Worm (Caenorhabditis elegans) whole organism, late embryonic: Measurements from ENCODE around the gene Y69E1A.5.

Source experiments
- F13H6.1 ChIP-seq: sonication (generic microtip); optimal IDR thresholded peaks from 2 replicates; lab custom pipeline; 2016; ENCODE audit warnings: missing genetic modification characterization, missing compliant biosample characterization
- T23F11.4 ChIP-seq: fragments of 200-800 bp; sonication (Bioruptor generic); optimal IDR thresholded peaks from 2 replicates; lab custom pipeline; 2018; ENCODE audit warnings: mild to moderate bottlenecking, missing genetic modification characterization, missing compliant biosample characterization
- Y22D7AL.16 ChIP-seq: sonication (generic microtip); optimal IDR thresholded peaks from 2 replicates; lab custom pipeline; 2016; ENCODE audit warnings: missing genetic modification characterization, missing compliant biosample characterization
- ahr-1 ChIP-seq: sonication (generic microtip); optimal IDR thresholded peaks from 2 replicates; lab custom pipeline; 2016; ENCODE audit warnings: missing genetic modification characterization, missing compliant biosample characterization
- ceh-18 ChIP-seq: sonication (generic microtip); optimal IDR thresholded peaks from 2 replicates; lab custom pipeline; 2016; ENCODE audit warnings: missing genetic modification characterization, missing compliant biosample characterization
- ceh-19 ChIP-seq: fragments of 200-800 bp; sonication (Bioruptor generic); optimal IDR thresholded peaks from 2 replicates; lab custom pipeline; 2018; ENCODE audit warnings: mild to moderate bottlenecking, missing genetic modification characterization, missing compliant biosample characterization
- ceh-2 ChIP-seq: sonication (generic microtip); optimal IDR thresholded peaks from 2 replicates; lab custom pipeline; 2016; ENCODE audit warnings: missing genotype, missing genetic modification characterization, missing compliant biosample characterization
- ceh-22 ChIP-seq: sonication (generic microtip); optimal IDR thresholded peaks from 2 replicates; lab custom pipeline; 2017; ENCODE audit warnings: missing biosample characterization, missing genetic modification characterization
- ceh-30 ChIP-seq: fragments of 150-350 bp; optimal IDR thresholded peaks from 2 replicates; lab custom pipeline; 2014; ENCODE audit warnings: missing biosample characterization, missing genetic modification characterization
- ceh-31 ChIP-seq: sonication (generic microtip); optimal IDR thresholded peaks from 2 replicates; lab custom pipeline; 2016; ENCODE audit warnings: missing genetic modification characterization, missing compliant biosample characterization
- ceh-34 ChIP-seq: sonication (generic microtip); optimal IDR thresholded peaks from 2 replicates; lab custom pipeline; 2016; ENCODE audit warnings: mild to moderate bottlenecking, missing genetic modification characterization, missing compliant biosample characterization
- ceh-45 ChIP-seq: fragments of 200-800 bp; sonication (Bioruptor generic); IDR thresholded peaks from 2 replicates; pipeline ENCODE4 v1.3.6; 2022; ENCODE audit warnings: missing genetic modification reagents, missing genetic modification characterization, missing compliant biosample characterization
- ceh-6 ChIP-seq: fragments of 200-800 bp; sonication (Bioruptor generic); optimal IDR thresholded peaks from 2 replicates; lab custom pipeline; 2018; ENCODE audit warnings: mild to moderate bottlenecking, missing genetic modification characterization, missing compliant biosample characterization
- ceh-9 ChIP-seq: sonication (generic microtip); optimal IDR thresholded peaks from 2 replicates; lab custom pipeline; 2016; ENCODE audit warnings: mild to moderate bottlenecking, missing genetic modification characterization, inconsistent platforms, missing compliant biosample characterization
- dmd-4 ChIP-seq: sonication (generic microtip); optimal IDR thresholded peaks from 2 replicates; lab custom pipeline; 2016; ENCODE audit warnings: borderline replicate concordance, missing genetic modification characterization, missing compliant biosample characterization
- elt-4 ChIP-seq: sonication (generic microtip); optimal IDR thresholded peaks from 2 replicates; lab custom pipeline; 2016; ENCODE audit warnings: missing genetic modification characterization, missing compliant biosample characterization
- fkh-10 ChIP-seq: fragments of 150-350 bp; optimal IDR thresholded peaks from 2 replicates; lab custom pipeline; 2014; ENCODE audit warnings: missing biosample characterization, missing genetic modification reagents, missing genetic modification characterization
- fkh-6 ChIP-seq: sonication (generic microtip); optimal IDR thresholded peaks from 2 replicates; lab custom pipeline; 2016; ENCODE audit warnings: missing genetic modification characterization, missing compliant biosample characterization
- gmeb-2 ChIP-seq: sonication (generic microtip); optimal IDR thresholded peaks from 2 replicates; lab custom pipeline; 2016; ENCODE audit warnings: missing genetic modification characterization, inconsistent platforms, missing compliant biosample characterization
- hlh-13 ChIP-seq: fragments of 200-800 bp; sonication (Bioruptor generic); optimal IDR thresholded peaks from 2 replicates; lab custom pipeline; 2018; ENCODE audit warnings: mild to moderate bottlenecking, missing genetic modification characterization, missing compliant biosample characterization
- hlh-30 ChIP-seq: sonication (generic microtip); optimal IDR thresholded peaks from 2 replicates; lab custom pipeline; 2017; ENCODE audit warnings: antibody characterized with exemption, missing genetic modification characterization, missing compliant biosample characterization; ENCODE audit not compliant: insufficient read depth
- hlh-6 ChIP-seq: sonication (generic microtip); optimal IDR thresholded peaks from 2 replicates; lab custom pipeline; 2016; ENCODE audit warnings: missing genotype, missing genetic modification characterization, missing compliant biosample characterization
- hlh-8 ChIP-seq: sonication (generic microtip); optimal IDR thresholded peaks from 2 replicates; lab custom pipeline; 2016; ENCODE audit warnings: missing genotype, missing genetic modification characterization, missing compliant biosample characterization
- lim-6 ChIP-seq: sonication (generic microtip); optimal IDR thresholded peaks from 2 replicates; lab custom pipeline; 2016; ENCODE audit warnings: missing genetic modification characterization, missing compliant biosample characterization
- mec-3 ChIP-seq: sonication (generic microtip); optimal IDR thresholded peaks from 2 replicates; lab custom pipeline; 2016; ENCODE audit warnings: borderline replicate concordance, missing genetic modification characterization, missing compliant biosample characterization
- nfya-1 ChIP-seq: sonication (generic microtip); optimal IDR thresholded peaks from 2 replicates; lab custom pipeline; 2017; ENCODE audit warnings: missing genetic modification characterization, mild to moderate bottlenecking, missing compliant biosample characterization, antibody characterized with exemption, moderate library complexity
- nhr-11 ChIP-seq: fragments of 150-350 bp; optimal IDR thresholded peaks from 2 replicates; lab custom pipeline; 2014; ENCODE audit warnings: missing biosample characterization, missing genetic modification characterization
- odd-2 ChIP-seq: sonication (generic microtip); optimal IDR thresholded peaks from 2 replicates; lab custom pipeline; 2017; ENCODE audit warnings: antibody characterized with exemption, mild to moderate bottlenecking, missing genetic modification characterization, missing compliant biosample characterization
- pax-1 ChIP-seq: fragments of 150-350 bp; optimal IDR thresholded peaks from 2 replicates; lab custom pipeline; 2014; ENCODE audit warnings: missing biosample characterization, missing genetic modification characterization
- pha-2 ChIP-seq: sonication (generic microtip); optimal IDR thresholded peaks from 2 replicates; lab custom pipeline; 2017; ENCODE audit warnings: mild to moderate bottlenecking, missing genetic modification characterization, missing compliant biosample characterization
- pqm-1 ChIP-seq: sonication (generic microtip); optimal IDR thresholded peaks from 2 replicates; lab custom pipeline; 2016; ENCODE audit warnings: missing genetic modification characterization, missing compliant biosample characterization
- pros-1 ChIP-seq: fragments of 150-350 bp; optimal IDR thresholded peaks from 2 replicates; lab custom pipeline; 2014; ENCODE audit warnings: missing biosample characterization, missing genetic modification reagents, missing genetic modification characterization
- ref-2 ChIP-seq: sonication (generic microtip); optimal IDR thresholded peaks from 2 replicates; lab custom pipeline; 2016; ENCODE audit warnings: missing genetic modification characterization, missing compliant biosample characterization
- rnt-1 ChIP-seq: sonication (generic microtip); optimal IDR thresholded peaks from 2 replicates; lab custom pipeline; 2016; ENCODE audit warnings: missing genetic modification characterization, missing compliant biosample characterization
- sdc-2 ChIP-seq: sonication (generic microtip); optimal IDR thresholded peaks from 2 replicates; lab custom pipeline; 2016; ENCODE audit warnings: missing genotype, missing genetic modification characterization, missing compliant biosample characterization
- sox-2 ChIP-seq: fragments of 200-800 bp; sonication (Bioruptor generic); IDR thresholded peaks from 2 replicates; pipeline ENCODE4 v1.3.6; 2022; ENCODE audit warnings: missing genetic modification reagents, missing genetic modification characterization, missing compliant biosample characterization
- sox-4 ChIP-seq: sonication (generic microtip); optimal IDR thresholded peaks from 2 replicates; lab custom pipeline; 2017; ENCODE audit warnings: mild to moderate bottlenecking, missing genetic modification characterization, inconsistent platforms, missing compliant biosample characterization
- tbx-2 ChIP-seq: sonication (generic microtip); optimal IDR thresholded peaks from 2 replicates; lab custom pipeline; 2016; ENCODE audit warnings: missing genetic modification characterization, missing compliant biosample characterization
- tbx-7 ChIP-seq: sonication (generic microtip); optimal IDR thresholded peaks from 2 replicates; lab custom pipeline; 2016; ENCODE audit warnings: missing genotype, missing genetic modification characterization, missing compliant biosample characterization
- unc-3 ChIP-seq, 2 experiments: fragments of 200-800 bp in 1 of 2; sonication (Bioruptor generic) in 1 of 2; sonication (generic microtip) in 1 of 2; conservative IDR thresholded peaks in 1 of 2; optimal IDR thresholded peaks in 1 of 2; 2 replicates each; pipeline versions ENCODE4 v1.3.6 to Lab custom; 2016 to 2022; ENCODE audit warnings: missing compliant biosample characterization in 2 of 2, missing genetic modification characterization in 2 of 2, missing genetic modification reagents in 1 of 2
- unc-42 ChIP-seq: sonication (generic microtip); optimal IDR thresholded peaks from 2 replicates; lab custom pipeline; 2016; ENCODE audit warnings: missing genotype, missing genetic modification characterization, missing compliant biosample characterization
- unc-55 ChIP-seq: sonication (generic microtip); optimal IDR thresholded peaks from 2 replicates; lab custom pipeline; 2017; ENCODE audit warnings: missing biosample characterization, missing genetic modification reagents, missing genetic modification characterization
- unc-86 ChIP-seq: sonication (generic microtip); optimal IDR thresholded peaks from 2 replicates; lab custom pipeline; 2016; ENCODE audit warnings: missing genetic modification characterization, missing compliant biosample characterization

The Y69E1A.5 gene

DNA sequence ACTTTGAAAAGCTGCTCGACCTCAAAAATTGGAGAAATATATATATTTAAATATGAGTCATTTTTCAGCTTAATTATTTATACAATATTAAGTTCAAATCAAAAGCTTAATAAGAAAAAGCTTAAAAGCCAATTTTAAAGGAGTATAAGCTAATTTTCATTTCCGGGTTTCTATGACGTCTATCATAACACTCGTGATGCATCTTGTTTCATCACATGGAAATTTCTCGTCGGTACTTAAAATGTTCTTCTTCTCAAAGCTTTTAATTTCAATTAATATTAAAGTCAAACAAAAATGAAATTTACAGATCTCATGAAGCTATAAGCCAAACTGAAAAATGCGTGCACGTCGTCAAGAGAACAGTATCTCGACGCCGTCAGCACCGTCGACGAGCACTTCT is 37.7 kb downstream of the Y69E1A.5 start, which contains the start of gene rbr-2:
rbr-2 (plus strand) TSS at position 301 of the 400 bp plus-strand sequence.
- TF ChIP-seq hlh-6 (tag; lab: Kevin White, UChicago) = no peak
- no peak for TF ChIP-seq ceh-9 (tag; lab: Kevin White, UChicago)
- TF ChIP-seq ceh-31 (tag; lab: Kevin White, UChicago) = no peak
- no peak for TF ChIP-seq mec-3
- no peak for TF ChIP-seq sox-4 (tag; lab: Kevin White, UChicago)
- no peak for TF ChIP-seq dmd-4 (tag; lab: Kevin White, UChicago)
- TF ChIP-seq pqm-1 (tag; lab: Kevin White, UChicago) = no peak
- no peak for TF ChIP-seq lim-6 (tag; lab: Kevin White, UChicago)
- no peak for TF ChIP-seq unc-3 (GFP tag; conservative IDR thresholded peaks at IDR 0.05; lab: Robert Waterston, UW)
- TF ChIP-seq unc-3 (tag; optimal IDR thresholded peaks at IDR 0.05; lab: Kevin White, UChicago) = no peak
- TF ChIP-seq hlh-30 (tag; lab: Kevin White, UChicago) = no peak

- TF ChIP-seq ceh-30 (tag; lab: Kevin White, UChicago) (no peak), ceh-31 (tag; lab: Kevin White, UChicago) (peak; percentile 80), ceh-19 (GFP tag; lab: Kevin White, UChicago) (peak; percentile 10), unc-3 (GFP tag; conservative IDR thresholded peaks at IDR 0.05; lab: Robert Waterston, UW) (no peak), unc-3 (tag; optimal IDR thresholded peaks at IDR 0.05; lab: Kevin White, UChicago) (no peak), hlh-8 (tag; lab: Kevin White, UChicago) (no peak), unc-86 (tag; lab: Kevin White, UChicago) (no peak), pha-2 (tag; lab: Kevin White, UChicago) (no peak), ceh-34 (tag; lab: Kevin White, UChicago) (peak; percentile 66), hlh-13 (no peak), Y22D7AL.16 (no peak), unc-42 (tag; lab: Kevin White, UChicago) (peak; percentile 51), ceh-18 (tag; lab: Kevin White, UChicago) (peak; percentile 77), ceh-22 (tag; lab: Kevin White, UChicago) (no peak), tbx-2 (peak; percentile 49), unc-55 (GFP tag; lab: Kevin White, UChicago) (peak; percentile 72), sdc-2 (no peak), ahr-1 (tag; lab: Kevin White, UChicago) (no peak), ref-2 (tag; lab: Kevin White, UChicago) (peak; percentile 56), T23F11.4 (no peak), gmeb-2 (no peak), lim-6 (tag; lab: Kevin White, UChicago) (no peak), sox-2 (GFP tag; lab: Robert Waterston, UW) (no peak), fkh-10 (GFP tag; lab: Kevin White, UChicago) (no peak), tbx-7 (tag; lab: Kevin White, UChicago) (no peak), nfya-1 (tag; lab: Kevin White, UChicago) (peak; percentile 69), F13H6.1 (tag; lab: Kevin White, UChicago) (peak; percentile 6), sox-4 (tag; lab: Kevin White, UChicago) (no peak), pros-1 (tag; lab: Kevin White, UChicago) (no peak), rnt-1 (peak; percentile 2), odd-2 (tag; lab: Kevin White, UChicago) (no peak), ceh-2 (tag; lab: Kevin White, UChicago) (no peak), ceh-6 (GFP tag; lab: Kevin White, UChicago) (no peak), pax-1 (tag; lab: Kevin White, UChicago) (peak; percentile 29), nhr-11 (tag; lab: Kevin White, UChicago) (no peak), fkh-6 (tag; lab: Kevin White, UChicago) (no peak), hlh-30 (tag; lab: Kevin White, UChicago) (peak; percentile 80), ceh-45 (GFP tag; lab: Robert Waterston, UW) (no peak), elt-4 (tag; lab: Kevin White, UChicago) (no peak)
Observed at ce11 chrIV:10918877-10919560, 38.4 kb downstream of the Y69E1A.5 start.
